Fruit fly (Drosophila melanogaster) whole organism, embryonic: ENCODE measurements around the gene E23.

Source experiments
- Asciz ChIP-seq: fragments of 200-800 bp; sonication (Bioruptor generic); optimal IDR thresholded peaks from 2 replicates; lab custom pipeline; 2017; ENCODE audit warnings: missing biosample characterization, mild to moderate bottlenecking, missing genetic modification characterization, missing genetic modification reagents
- Atf-2 ChIP-seq: fragments of 200-800 bp; sonication (Bioruptor generic); optimal IDR thresholded peaks from 2 replicates; lab custom pipeline; 2016; ENCODE audit warnings: missing biosample characterization, missing genetic modification characterization
- CG10431 ChIP-seq: fragments of 200-800 bp; sonication (Bioruptor generic); optimal IDR thresholded peaks from 3 replicates; lab custom pipeline; 2018; ENCODE audit warnings: missing biosample characterization, mild to moderate bottlenecking, missing genetic modification characterization
- CG12071 ChIP-seq: fragments of 200-800 bp; sonication (Bioruptor generic); optimal IDR thresholded peaks from 3 replicates; lab custom pipeline; 2018; ENCODE audit warnings: missing biosample characterization, mild to moderate bottlenecking, missing genetic modification characterization
- CG1233 ChIP-seq: fragments of 200-800 bp; sonication (Bioruptor generic); optimal IDR thresholded peaks from 4 replicates; lab custom pipeline; 2018; ENCODE audit warnings: missing biosample characterization, mild to moderate bottlenecking, missing genetic modification characterization
- CG12769 ChIP-seq: fragments of 200-800 bp; sonication (Bioruptor generic); optimal IDR thresholded peaks from 2 replicates; lab custom pipeline; 2019; ENCODE audit warnings: missing biosample characterization, mild to moderate bottlenecking, missing genetic modification characterization, moderate library complexity
- CG16815 ChIP-seq: fragments of 200-800 bp; sonication (Bioruptor generic); optimal IDR thresholded peaks from 3 replicates; lab custom pipeline; 2017; ENCODE audit warnings: missing biosample characterization, mild to moderate bottlenecking, missing genetic modification characterization
- CG18764 ChIP-seq: fragments of 200-800 bp; sonication (Bioruptor generic); optimal IDR thresholded peaks from 3 replicates; lab custom pipeline; 2016; ENCODE audit warnings: missing biosample characterization, missing genetic modification characterization
- CG2116 ChIP-seq: fragments of 200-800 bp; sonication (Bioruptor generic); optimal IDR thresholded peaks from 3 replicates; lab custom pipeline; 2018; ENCODE audit warnings: missing biosample characterization, mild to moderate bottlenecking, missing genetic modification characterization
- CG34376 ChIP-seq: fragments of 200-800 bp; sonication (Bioruptor generic); optimal IDR thresholded peaks from 2 replicates; lab custom pipeline; 2018; ENCODE audit warnings: missing biosample characterization, mild to moderate bottlenecking, missing genetic modification characterization
- CG3838 ChIP-seq: fragments of 200-800 bp; sonication (Bioruptor generic); optimal IDR thresholded peaks from 3 replicates; lab custom pipeline; 2016; ENCODE audit warnings: missing biosample characterization, missing genetic modification characterization
- CG4360 ChIP-seq: fragments of 200-800 bp; sonication (Bioruptor generic); IDR thresholded peaks from 2 replicates; pipeline ENCODE4 v1.3.6; 2022; ENCODE audit warnings: missing biosample characterization, missing genetic modification characterization
- CG4424 ChIP-seq: fragments of 200-800 bp; sonication (Bioruptor generic); optimal IDR thresholded peaks from 3 replicates; lab custom pipeline; 2016; ENCODE audit warnings: missing biosample characterization, missing genetic modification characterization
- CG4820 ChIP-seq: fragments of 200-800 bp; sonication (Bioruptor generic); optimal IDR thresholded peaks from 3 replicates; lab custom pipeline; 2016; ENCODE audit warnings: missing biosample characterization, missing genetic modification characterization
- CG7928 ChIP-seq: fragments of 200-800 bp; sonication (Bioruptor generic); optimal IDR thresholded peaks from 2 replicates; lab custom pipeline; 2017; ENCODE audit warnings: missing biosample characterization, mild to moderate bottlenecking, missing genetic modification characterization
- CG8359 ChIP-seq: fragments of 200-800 bp; sonication (Bioruptor generic); optimal IDR thresholded peaks from 2 replicates; lab custom pipeline; 2017; ENCODE audit warnings: missing biosample characterization, mild to moderate bottlenecking, missing genetic modification characterization, borderline replicate concordance
- CG8765 ChIP-seq: fragments of 200-800 bp; sonication (Bioruptor generic); IDR thresholded peaks from 2 replicates; pipeline ENCODE4 v1.3.6; 2022; ENCODE audit warnings: missing biosample characterization, missing genetic modification characterization
- CG9797 ChIP-seq: fragments of 200-800 bp; sonication (Bioruptor generic); optimal IDR thresholded peaks from 3 replicates; lab custom pipeline; 2018; ENCODE audit warnings: missing biosample characterization, mild to moderate bottlenecking, missing genetic modification characterization
- Dbx ChIP-seq: fragments of 200-800 bp; sonication (Bioruptor generic); IDR thresholded peaks from 3 replicates; pipeline ENCODE4 v1.3.6; 2022; ENCODE audit warnings: missing biosample characterization, missing genetic modification characterization
- Fer2 ChIP-seq: fragments of 200-800 bp; sonication (Bioruptor generic); optimal IDR thresholded peaks from 2 replicates; lab custom pipeline; 2018; ENCODE audit warnings: missing biosample characterization, mild to moderate bottlenecking, missing genetic modification characterization, moderate library complexity
- Gsc ChIP-seq: fragments of 200-800 bp; sonication (Bioruptor generic); IDR thresholded peaks from 2 replicates; pipeline ENCODE4 v1.3.6; 2022; ENCODE audit warnings: missing biosample characterization, missing genetic modification characterization
- Gug ChIP-seq: fragments of 200-800 bp; sonication (Bioruptor generic); IDR thresholded peaks from 4 replicates; pipeline ENCODE4 v1.3.6; 2022; ENCODE audit warnings: missing biosample characterization, missing genetic modification characterization
- Hr3 ChIP-seq: fragments of 200-800 bp; sonication (Bioruptor generic); optimal IDR thresholded peaks from 3 replicates; lab custom pipeline; 2016; ENCODE audit warnings: missing biosample characterization, missing genetic modification characterization
- Max ChIP-seq: fragments of 200-800 bp; sonication (Bioruptor generic); optimal IDR thresholded peaks from 2 replicates; lab custom pipeline; 2016; ENCODE audit warnings: missing biosample characterization, mild to moderate bottlenecking, missing genetic modification characterization
- Mes4 ChIP-seq: fragments of 200-800 bp; sonication (Bioruptor generic); optimal IDR thresholded peaks from 2 replicates; lab custom pipeline; 2016; ENCODE audit warnings: missing biosample characterization, missing genetic modification characterization
- Myb ChIP-seq: fragments of 200-800 bp; sonication (Bioruptor generic); optimal IDR thresholded peaks from 2 replicates; lab custom pipeline; 2016; ENCODE audit warnings: missing biosample characterization, missing genetic modification characterization
- Nf-YC ChIP-seq: fragments of 200-800 bp; optimal IDR thresholded peaks from 3 replicates; lab custom pipeline; 2019; ENCODE audit warnings: missing biosample characterization, mild to moderate bottlenecking, missing genetic modification characterization, moderate library complexity
- NfI ChIP-seq: fragments of 200-800 bp; sonication (Bioruptor generic); optimal IDR thresholded peaks from 3 replicates; lab custom pipeline; 2018; ENCODE audit warnings: missing biosample characterization, mild to moderate bottlenecking, missing genetic modification characterization, moderate library complexity
- Spps ChIP-seq: fragments of 200-800 bp; sonication (Bioruptor generic); optimal IDR thresholded peaks from 2 replicates; lab custom pipeline; 2018; ENCODE audit warnings: missing biosample characterization, mild to moderate bottlenecking, missing genetic modification characterization
- Ssrp ChIP-seq: fragments of 200-800 bp; sonication (Bioruptor generic); optimal IDR thresholded peaks from 2 replicates; lab custom pipeline; 2018; ENCODE audit warnings: missing biosample characterization, mild to moderate bottlenecking, missing genetic modification characterization, moderate library complexity
- Trl ChIP-seq, 3 experiments: fragments of >200 bp in 2 of 3; fragments of 200-800 bp in 1 of 3; sonication (Bioruptor generic) in 1 of 3; optimal IDR thresholded peaks; 2 replicates in 1 of 3; 3 replicates in 2 of 3; lab custom pipeline; 2016 to 2017; ENCODE audit warnings: missing biosample characterization in 1 of 3, missing genetic modification characterization in 1 of 3
- Usf ChIP-seq: fragments of 200-800 bp; sonication (Bioruptor generic); optimal IDR thresholded peaks from 2 replicates; lab custom pipeline; 2017; ENCODE audit warnings: missing genotype, missing biosample characterization, missing genetic modification characterization
- al ChIP-seq: fragments of 200-800 bp; sonication (Bioruptor generic); IDR thresholded peaks from 2 replicates; pipeline ENCODE4 v1.3.6; 2022; ENCODE audit warnings: missing biosample characterization, missing genetic modification characterization
- bab2 ChIP-seq: fragments of 200-800 bp; sonication (Bioruptor generic); optimal IDR thresholded peaks from 2 replicates; lab custom pipeline; 2016; ENCODE audit warnings: missing biosample characterization, missing genetic modification characterization
- chm ChIP-seq: fragments of 200-800 bp; sonication (Bioruptor generic); IDR thresholded peaks from 2 replicates; pipeline ENCODE4 v1.3.6; 2022; ENCODE audit warnings: missing biosample characterization, missing genetic modification characterization
- dan ChIP-seq: fragments of 200-800 bp; sonication (Bioruptor generic); IDR thresholded peaks from 2 replicates; pipeline ENCODE4 v1.3.6; 2022; ENCODE audit warnings: missing biosample characterization, missing genetic modification characterization
- dmrt11E ChIP-seq: fragments of 200-800 bp; sonication (Bioruptor generic); optimal IDR thresholded peaks from 3 replicates; lab custom pipeline; 2018; ENCODE audit warnings: missing biosample characterization, mild to moderate bottlenecking, missing genetic modification characterization, moderate library complexity
- dmrt99B ChIP-seq: fragments of 200-800 bp; sonication (Bioruptor generic); optimal IDR thresholded peaks from 2 replicates; lab custom pipeline; 2018; ENCODE audit warnings: missing biosample characterization, mild to moderate bottlenecking, missing genetic modification characterization, moderate library complexity
- dysf ChIP-seq: fragments of 200-800 bp; sonication (Bioruptor generic); IDR thresholded peaks from 3 replicates; pipeline ENCODE4 v1.3.6; 2022; ENCODE audit warnings: missing biosample characterization, missing genetic modification characterization
- eve ChIP-seq, 2 experiments: fragments of >200 bp; optimal IDR thresholded peaks; 2 replicates each; lab custom pipeline; 2017; ENCODE audit warnings: missing biosample characterization in 2 of 2, missing genetic modification characterization in 2 of 2
- gsb ChIP-seq: fragments of 200-800 bp; sonication (Bioruptor generic); IDR thresholded peaks from 2 replicates; pipeline ENCODE4 v1.3.6; 2022; ENCODE audit warnings: missing biosample characterization, missing genetic modification characterization
- nmo ChIP-seq: fragments of 200-800 bp; sonication (Bioruptor generic); optimal IDR thresholded peaks from 2 replicates; lab custom pipeline; 2018; ENCODE audit warnings: missing biosample characterization, mild to moderate bottlenecking, missing genetic modification characterization, moderate library complexity
- pho ChIP-seq: fragments of 200-800 bp; sonication (Bioruptor generic); optimal IDR thresholded peaks from 2 replicates; lab custom pipeline; 2016; ENCODE audit warnings: missing biosample characterization, missing genetic modification characterization
- ro ChIP-seq: fragments of 200-800 bp; sonication (Bioruptor generic); IDR thresholded peaks from 2 replicates; pipeline ENCODE4 v1.3.6; 2022; ENCODE audit warnings: missing biosample characterization, missing genetic modification characterization
- sc ChIP-seq, 3 experiments: fragments of >200 bp in 2 of 3; fragments of 200-800 bp in 1 of 3; sonication (Bioruptor generic) in 1 of 3; optimal IDR thresholded peaks; 2 replicates in 2 of 3; 3 replicates in 1 of 3; lab custom pipeline; 2017; ENCODE audit warnings: mild to moderate bottlenecking in 1 of 3, missing biosample characterization in 1 of 3, missing genetic modification characterization in 1 of 3, missing genetic modification reagents in 1 of 3
- sd ChIP-seq: fragments of 200-800 bp; sonication (Bioruptor generic); optimal IDR thresholded peaks from 3 replicates; lab custom pipeline; 2018; ENCODE audit warnings: missing biosample characterization, mild to moderate bottlenecking, missing genetic modification characterization, moderate library complexity
- sim ChIP-seq: fragments of 200-800 bp; sonication (Bioruptor generic); IDR thresholded peaks from 2 replicates; pipeline ENCODE4 v1.3.6; 2022; ENCODE audit warnings: missing biosample characterization, missing genetic modification characterization
- tgo ChIP-seq: fragments of 200-800 bp; sonication (Bioruptor generic); IDR thresholded peaks from 3 replicates; pipeline ENCODE4 v1.3.6; 2022; ENCODE audit warnings: missing biosample characterization, missing genetic modification characterization
- zfh1 ChIP-seq: fragments of 200-800 bp; sonication (Bioruptor generic); IDR thresholded peaks from 3 replicates; pipeline ENCODE4 v1.3.6; 2022; ENCODE audit warnings: missing biosample characterization, missing genetic modification characterization

E23 gene

DNA sequence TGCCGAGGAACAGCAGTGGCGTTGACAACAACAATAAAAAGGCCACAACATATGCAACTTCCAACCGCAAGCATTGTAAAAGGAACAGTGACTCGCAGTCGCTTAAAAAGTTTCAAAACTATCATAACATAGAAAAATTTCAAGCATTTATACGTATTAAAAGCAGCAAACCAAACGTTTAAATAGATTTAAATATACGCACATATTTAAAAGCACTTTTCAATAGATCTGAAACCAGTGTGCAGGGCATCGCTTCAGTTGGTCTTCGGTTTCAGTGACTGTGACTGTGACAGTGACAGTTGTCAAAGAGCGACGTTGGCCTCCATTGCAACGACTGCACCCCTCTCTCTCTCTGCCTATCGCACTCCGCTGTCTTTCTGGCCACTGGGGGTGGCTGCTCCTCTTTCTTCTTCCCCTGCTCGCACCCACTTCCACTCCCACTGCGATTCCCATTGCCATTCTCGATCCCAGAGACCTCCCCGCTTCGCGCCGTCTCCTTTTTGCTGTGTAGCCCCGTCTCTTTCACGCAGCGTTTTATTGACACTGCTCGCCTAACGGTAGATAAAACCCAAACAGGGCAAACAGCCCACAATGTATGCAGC lies 6.4 kb downstream of the E23 start (continued):
- TF ChIP-seq sc (optimal IDR thresholded peaks at IDR 0.05; lab: Kevin White, UChicago) (no peak), sc (GFP tag; optimal IDR thresholded peaks at IDR 0.05; lab: Kevin White, UChicago) (peak; percentile 82), CG10431 (peak; percentile 9), Trl (optimal IDR thresholded peaks at IDR 0.05; lab: Kevin White, UChicago) (no peak), Trl (GFP tag; optimal IDR thresholded peaks at IDR 0.05; lab: Kevin White, UChicago) (peak; percentile 51), nmo (GFP tag; lab: Kevin White, UChicago) (peak; percentile 85), CG12769 (tag; lab: Kevin White, UChicago) (peak; percentile 57), bab2 (GFP tag; lab: Kevin White, UChicago) (peak; percentile 53), Ssrp (peak; percentile 80), zfh1 (peak; percentile 92), sd (tag; lab: Kevin White, UChicago) (peak; percentile 6), Mes4 (GFP tag; lab: Kevin White, UChicago) (peak; percentile 61), CG2116 (GFP tag; lab: Kevin White, UChicago) (peak; percentile 11), eve (GFP tag; optimal IDR thresholded peaks at IDR 0.05; lab: Kevin White, UChicago) (peak in 1 of 2 experiments; percentile 88), dan (peak; percentile 60; the same call in 1 of the 2 replicates), dmrt99B (tag; lab: Kevin White, UChicago) (peak; percentile 94), Gsc (GFP tag; lab: Robert Waterston, UW) (peak; percentile 77), chm (GFP tag; lab: Robert Waterston, UW) (peak; percentile 87), dysf (GFP tag; lab: Robert Waterston, UW) (peak; percentile 86), CG4360 (GFP tag; lab: Robert Waterston, UW) (peak; percentile 75), tgo (GFP tag; lab: Robert Waterston, UW) (peak; percentile 84), Dbx (GFP tag; lab: Robert Waterston, UW) (no peak), Gug (peak; percentile 81; the same call in 3 of the 4 replicates), Myb (GFP tag; lab: Kevin White, UChicago) (peak; percentile 37), CG12071 (GFP tag; lab: Kevin White, UChicago) (peak; percentile 76), CG7928 (GFP tag; lab: Kevin White, UChicago) (no peak), Fer2 (tag; lab: Kevin White, UChicago) (no peak), Hr3 (GFP tag; lab: Kevin White, UChicago) (peak; percentile 64), CG1233 (peak; percentile 75), Nf-YC (no peak), CG8765 (GFP tag; lab: Robert Waterston, UW) (no peak; the same call in 1 of the 2 replicates), al (GFP tag; lab: Robert Waterston, UW) (0 out of 2 replicates have a peak, but pooled peaks have one; percentile 40), CG9797 (GFP tag; lab: Kevin White, UChicago) (no peak), CG16815 (GFP tag; lab: Kevin White, UChicago) (peak; percentile 43), CG34376 (no peak), gsb (GFP tag; lab: Robert Waterston, UW) (no peak), ro (GFP tag; lab: Robert Waterston, UW) (peak; percentile 65; the same call in 1 of the 2 replicates), CG3838 (GFP tag; lab: Kevin White, UChicago) (no peak), Atf-2 (GFP tag; lab: Kevin White, UChicago) (peak; percentile 63), CG4424 (GFP tag; lab: Kevin White, UChicago) (peak; percentile 85), sim (GFP tag; lab: Robert Waterston, UW) (peak; percentile 67), NfI (GFP tag; lab: Kevin White, UChicago) (peak; percentile 70), Asciz (GFP tag; lab: Kevin White, UChicago) (peak; percentile 92), pho (GFP tag; lab: Kevin White, UChicago) (no peak), Max (peak; percentile 1), Spps (tag; lab: Kevin White, UChicago) (peak; percentile 72), CG4820 (peak; percentile 67), Usf (GFP tag; lab: Kevin White, UChicago) (no peak), CG18764 (GFP tag; lab: Kevin White, UChicago) (peak; percentile 53), CG8359 (GFP tag; lab: Kevin White, UChicago) (peak; percentile 72), dmrt11E (peak; percentile 56)
